Worm (Caenorhabditis elegans): ENCODE results near the gene B0464.9.

The B0464.9 gene

ce11 chrIII:9500267-9500666 lies 34.7 kb downstream of the B0464.9 start, which contains the start of gene sod-4:
TSS of gene sod-4 (minus strand) at chrIII:9500375.
- TF ChIP-seq med-1 (GFP tag; optimal IDR thresholded peaks at IDR 0.05; ENCODE audit: insufficient read depth) (no peak), flt-1 (GFP tag; IDR thresholded peaks at IDR 0.05) (no peak), ztf-29 (GFP tag; IDR thresholded peaks at IDR 0.05) (no peak), ztf-23 (GFP tag; IDR thresholded peaks at IDR 0.05) (no peak), tab-1 (GFP tag; IDR thresholded peaks at IDR 0.05) (no peak)

- TF ChIP-seq klf-2 (GFP tag; conservative IDR thresholded peaks at IDR 0.05) (no peak), tab-1 (GFP tag; IDR thresholded peaks at IDR 0.05) (no peak), cog-1 (tag; optimal IDR thresholded peaks at IDR 0.05) (no peak), flt-1 (GFP tag; IDR thresholded peaks at IDR 0.05) (no peak), ztf-23 (GFP tag; IDR thresholded peaks at IDR 0.05) (no peak), ztf-29 (GFP tag; IDR thresholded peaks at IDR 0.05) (no peak), med-1 (GFP tag; optimal IDR thresholded peaks at IDR 0.05; ENCODE audit: insufficient read depth) (no peak), ref-1 (GFP tag; conservative IDR thresholded peaks at IDR 0.05) (no peak), T22C8.4 (GFP tag; IDR thresholded peaks at IDR 0.05) (no peak)
Measured at ce11 chrIII:9501072-9501471, 35.5 kb downstream of the B0464.9 start.

- TF ChIP-seq klf-2 (GFP tag; conservative IDR thresholded peaks at IDR 0.05) (no peak), T22C8.4 (GFP tag; IDR thresholded peaks at IDR 0.05) (no peak)
Measured at ce11 chrIII:9502155-9502714, 36.7 kb downstream of the B0464.9 start.

- TF ChIP-seq ztf-29 (GFP tag; IDR thresholded peaks at IDR 0.05) (no peak), med-1 (GFP tag; optimal IDR thresholded peaks at IDR 0.05; ENCODE audit: insufficient read depth) (no peak)
Measured at ce11 chrIII:9504347-9504746, 38.8 kb downstream of the B0464.9 start.

- TF ChIP-seq ztf-23 (GFP tag; IDR thresholded peaks at IDR 0.05) (no peak), flt-1 (GFP tag; IDR thresholded peaks at IDR 0.05) (no peak), med-1 (GFP tag; optimal IDR thresholded peaks at IDR 0.05; ENCODE audit: insufficient read depth) (no peak), ztf-29 (GFP tag; IDR thresholded peaks at IDR 0.05) (no peak), tab-1 (GFP tag; IDR thresholded peaks at IDR 0.05) (no peak), klf-2 (GFP tag; conservative IDR thresholded peaks at IDR 0.05) (no peak), cog-1 (tag; optimal IDR thresholded peaks at IDR 0.05) (no peak), ref-1 (GFP tag; conservative IDR thresholded peaks at IDR 0.05) (no peak), T22C8.4 (GFP tag; IDR thresholded peaks at IDR 0.05) (no peak)
Measured at ce11 chrIII:9507799-9508198, 42.2 kb downstream of the B0464.9 start, which contains the start of gene vha-14. TSS of gene vha-14 (plus strand) at chrIII:9508100.

- TF ChIP-seq tab-1 (GFP tag; IDR thresholded peaks at IDR 0.05) (no peak), ref-1 (GFP tag; conservative IDR thresholded peaks at IDR 0.05) (no peak), cog-1 (tag; optimal IDR thresholded peaks at IDR 0.05) (no peak), klf-2 (GFP tag; conservative IDR thresholded peaks at IDR 0.05) (no peak), flt-1 (GFP tag; IDR thresholded peaks at IDR 0.05) (no peak), ztf-29 (GFP tag; IDR thresholded peaks at IDR 0.05) (no peak), med-1 (GFP tag; optimal IDR thresholded peaks at IDR 0.05; ENCODE audit: insufficient read depth) (no peak), ztf-23 (GFP tag; IDR thresholded peaks at IDR 0.05) (no peak), T22C8.4 (GFP tag; IDR thresholded peaks at IDR 0.05) (no peak)
Measured at ce11 chrIII:9509764-9510370, 44.3 kb downstream of the B0464.9 start.

ce11 chrIII:9511055-9511520 lies 45.5 kb downstream of the B0464.9 start, which contains the start of gene F55H2.5:
TSS of gene F55H2.5 (plus strand) at chrIII:9511470.
- TF ChIP-seq T22C8.4 (GFP tag; IDR thresholded peaks at IDR 0.05) (no peak), flt-1 (GFP tag; IDR thresholded peaks at IDR 0.05) (no peak), klf-2 (GFP tag; conservative IDR thresholded peaks at IDR 0.05) (no peak), tab-1 (GFP tag; IDR thresholded peaks at IDR 0.05) (no peak), ztf-23 (GFP tag; IDR thresholded peaks at IDR 0.05) (no peak), ztf-29 (GFP tag; IDR thresholded peaks at IDR 0.05) (no peak), med-1 (GFP tag; optimal IDR thresholded peaks at IDR 0.05; ENCODE audit: insufficient read depth) (no peak), cog-1 (tag; optimal IDR thresholded peaks at IDR 0.05) (no peak), ref-1 (GFP tag; conservative IDR thresholded peaks at IDR 0.05) (no peak)

ce11 chrIII:9511660-9512059 lies 46.1 kb downstream of the B0464.9 start:
- TF ChIP-seq T22C8.4 (GFP tag; IDR thresholded peaks at IDR 0.05) (no peak), ztf-23 (GFP tag; IDR thresholded peaks at IDR 0.05) (no peak), flt-1 (GFP tag; IDR thresholded peaks at IDR 0.05) (no peak), ref-1 (GFP tag; conservative IDR thresholded peaks at IDR 0.05) (no peak), med-1 (GFP tag; optimal IDR thresholded peaks at IDR 0.05; ENCODE audit: insufficient read depth) (no peak), ztf-29 (GFP tag; IDR thresholded peaks at IDR 0.05) (no peak), tab-1 (GFP tag; IDR thresholded peaks at IDR 0.05) (no peak), klf-2 (GFP tag; conservative IDR thresholded peaks at IDR 0.05) (no peak), cog-1 (tag; optimal IDR thresholded peaks at IDR 0.05) (no peak)

- TF ChIP-seq ref-1 (GFP tag; conservative IDR thresholded peaks at IDR 0.05) (no peak), flt-1 (GFP tag; IDR thresholded peaks at IDR 0.05) (no peak), ztf-23 (GFP tag; IDR thresholded peaks at IDR 0.05) (no peak), ztf-29 (GFP tag; IDR thresholded peaks at IDR 0.05) (no peak), cog-1 (tag; optimal IDR thresholded peaks at IDR 0.05) (no peak), klf-2 (GFP tag; conservative IDR thresholded peaks at IDR 0.05) (no peak), T22C8.4 (GFP tag; IDR thresholded peaks at IDR 0.05) (no peak), med-1 (GFP tag; optimal IDR thresholded peaks at IDR 0.05; ENCODE audit: insufficient read depth) (no peak), tab-1 (GFP tag; IDR thresholded peaks at IDR 0.05) (no peak)
Measured at ce11 chrIII:9513006-9513405, 47.4 kb downstream of the B0464.9 start.

- TF ChIP-seq ref-1 (GFP tag; conservative IDR thresholded peaks at IDR 0.05) (no peak), ztf-29 (GFP tag; IDR thresholded peaks at IDR 0.05) (no peak), flt-1 (GFP tag; IDR thresholded peaks at IDR 0.05) (no peak), cog-1 (tag; optimal IDR thresholded peaks at IDR 0.05) (no peak), med-1 (GFP tag; optimal IDR thresholded peaks at IDR 0.05; ENCODE audit: insufficient read depth) (no peak), klf-2 (GFP tag; conservative IDR thresholded peaks at IDR 0.05) (no peak), ztf-23 (GFP tag; IDR thresholded peaks at IDR 0.05) (no peak), tab-1 (GFP tag; IDR thresholded peaks at IDR 0.05) (no peak)
Measured at ce11 chrIII:9513569-9513968, 48.0 kb downstream of the B0464.9 start, which contains the start of gene F55H2.8. TSS of gene F55H2.8 (plus strand) at chrIII:9513869.
